Worm (Caenorhabditis elegans): ENCODE data around the gene acox-1.6.

Gene acox-1.6

ce11 chrX:15844330-15844729 lies 6.0 kb upstream of the acox-1.6 start:
- TF ChIP-seq unc-62 (GFP tag; optimal IDR thresholded peaks at IDR 0.05) = no peak

- no peak for TF ChIP-seq unc-62 (GFP tag; optimal IDR thresholded peaks at IDR 0.05)
Observed at ce11 chrX:15842492-15842891, 4.1 kb upstream of the acox-1.6 start.

- no peak for TF ChIP-seq unc-62 (GFP tag; optimal IDR thresholded peaks at IDR 0.05)
Observed at ce11 chrX:15841086-15841622, 2.8 kb upstream of the acox-1.6 start, which contains the start of gene serp-1.1. TSS of gene serp-1.1 (plus strand) at chrX:15841572.

- TF ChIP-seq unc-62 (GFP tag; optimal IDR thresholded peaks at IDR 0.05) = no peak
Observed at ce11 chrX:15831537-15831936, 6.8 kb downstream of the acox-1.6 start.

- TF ChIP-seq unc-62 (GFP tag; optimal IDR thresholded peaks at IDR 0.05) = no peak
Observed at ce11 chrX:15828059-15828458, 10.3 kb downstream of the acox-1.6 start, which contains the start of gene Y7A5A.20. TSS of gene Y7A5A.20 (plus strand) at chrX:15828359.

- no peak for TF ChIP-seq unc-62 (GFP tag; optimal IDR thresholded peaks at IDR 0.05)
Observed at ce11 chrX:15826866-15827265, 11.5 kb downstream of the acox-1.6 start, which contains the start of gene Y7A5A.9. TSS of gene Y7A5A.9 (plus strand) at chrX:15827166.

ce11 chrX:15822197-15822596 lies 16.1 kb downstream of the acox-1.6 start, which contains the start of gene Y7A5A.8:
TSS of gene Y7A5A.8 (plus strand) at chrX:15822497.
- no peak for TF ChIP-seq unc-62 (GFP tag; optimal IDR thresholded peaks at IDR 0.05)

- no peak for TF ChIP-seq unc-62 (GFP tag; optimal IDR thresholded peaks at IDR 0.05)
Observed at ce11 chrX:15814548-15814947, 23.8 kb downstream of the acox-1.6 start.

ce11 chrX:15811341-15811740 lies 27.0 kb downstream of the acox-1.6 start:
- TF ChIP-seq unc-62 (GFP tag; optimal IDR thresholded peaks at IDR 0.05) = no peak

ce11 chrX:15804072-15804471 lies 34.3 kb downstream of the acox-1.6 start, which contains the start of gene Y7A5A.7:
TSS of gene Y7A5A.7 (minus strand) at chrX:15804172.
- TF ChIP-seq unc-62 (GFP tag; optimal IDR thresholded peaks at IDR 0.05) = no peak

- no peak for TF ChIP-seq unc-62 (GFP tag; optimal IDR thresholded peaks at IDR 0.05)
Observed at ce11 chrX:15801827-15802226, 36.5 kb downstream of the acox-1.6 start.

ce11 chrX:15799595-15799994 lies 38.8 kb downstream of the acox-1.6 start, which contains the start of gene Y7A5A.6:
TSS of gene Y7A5A.6 (minus strand) at chrX:15799695.
- no peak for TF ChIP-seq unc-62 (GFP tag; optimal IDR thresholded peaks at IDR 0.05)

ce11 chrX:15796633-15797032 lies 41.7 kb downstream of the acox-1.6 start:
- no peak for TF ChIP-seq unc-62 (GFP tag; optimal IDR thresholded peaks at IDR 0.05)

ce11 chrX:15794977-15795376 lies 43.4 kb downstream of the acox-1.6 start, which contains the start of gene Y7A5A.10:
TSS of gene Y7A5A.10 (minus strand) at chrX:15795077.
- no peak for TF ChIP-seq unc-62 (GFP tag; optimal IDR thresholded peaks at IDR 0.05)

- no peak for TF ChIP-seq unc-62 (GFP tag; optimal IDR thresholded peaks at IDR 0.05)
Observed at ce11 chrX:15786726-15787125, 51.6 kb downstream of the acox-1.6 start, which contains the start of gene Y7A5A.5. TSS of gene Y7A5A.5 (minus strand) at chrX:15786826.

ce11 chrX:15784570-15784969 lies 53.8 kb downstream of the acox-1.6 start, which contains the start of gene Y7A5A.3:
TSS of gene Y7A5A.3 (minus strand) at chrX:15784670.
- TF ChIP-seq unc-62 (GFP tag; optimal IDR thresholded peaks at IDR 0.05) = no peak
